Fruit fly (Drosophila melanogaster) whole organism, embryonic: ENCODE results near the gene CG42841.

ENCODE experiments used
- Adf1 ChIP-seq: fragments of 200-800 bp; sonication (Bioruptor generic); IDR thresholded peaks from 2 replicates; pipeline ENCODE4 v1.3.6; 2022; ENCODE audit warnings: missing biosample characterization, missing genetic modification characterization
- CG13424 ChIP-seq: fragments of 200-800 bp; sonication (Bioruptor generic); optimal IDR thresholded peaks from 2 replicates; lab custom pipeline; 2019; ENCODE audit warnings: missing biosample characterization, mild to moderate bottlenecking, missing genetic modification characterization, moderate library complexity
- CG18599 ChIP-seq: fragments of 200-800 bp; sonication (Bioruptor generic); optimal IDR thresholded peaks from 3 replicates; lab custom pipeline; 2017; ENCODE audit warnings: missing biosample characterization, missing genetic modification characterization, mild to moderate bottlenecking, moderate library complexity, missing genetic modification reagents
- CG18764 ChIP-seq: fragments of 200-800 bp; sonication (Bioruptor generic); optimal IDR thresholded peaks from 3 replicates; lab custom pipeline; 2016; ENCODE audit warnings: missing biosample characterization, missing genetic modification characterization
- CG32772 ChIP-seq: fragments of 200-800 bp; sonication (Bioruptor generic); IDR thresholded peaks from 2 replicates; pipeline ENCODE4 v1.3.6; 2022; ENCODE audit warnings: missing biosample characterization, missing genetic modification characterization
- CG4424 ChIP-seq: fragments of 200-800 bp; sonication (Bioruptor generic); optimal IDR thresholded peaks from 3 replicates; lab custom pipeline; 2016; ENCODE audit warnings: missing biosample characterization, missing genetic modification characterization
- CG8290 ChIP-seq, 3 experiments: fragments of 200-800 bp; sonication (Bioruptor generic); optimal IDR thresholded peaks; 2 replicates each; lab custom pipeline; 2016 to 2019; ENCODE audit warnings: missing biosample characterization in 3 of 3, missing genetic modification characterization in 3 of 3, mild to moderate bottlenecking in 2 of 3, moderate library complexity in 1 of 3
- Hsf ChIP-seq: fragments of 200-800 bp; sonication (Bioruptor generic); optimal IDR thresholded peaks from 3 replicates; lab custom pipeline; 2016; ENCODE audit warnings: missing biosample characterization, missing genetic modification characterization
- Spps ChIP-seq: fragments of 200-800 bp; sonication (Bioruptor generic); optimal IDR thresholded peaks from 2 replicates; lab custom pipeline; 2018; ENCODE audit warnings: missing biosample characterization, mild to moderate bottlenecking, missing genetic modification characterization
- btn ChIP-seq: fragments of 200-800 bp; sonication (Bioruptor generic); optimal IDR thresholded peaks from 2 replicates; lab custom pipeline; 2016; ENCODE audit warnings: missing biosample characterization, missing genetic modification characterization
- dmrt11E ChIP-seq: fragments of 200-800 bp; sonication (Bioruptor generic); optimal IDR thresholded peaks from 3 replicates; lab custom pipeline; 2018; ENCODE audit warnings: missing biosample characterization, mild to moderate bottlenecking, missing genetic modification characterization, moderate library complexity
- nerfin-2 ChIP-seq: fragments of 200-800 bp; sonication (Bioruptor generic); IDR thresholded peaks from 2 replicates; pipeline ENCODE4 v1.3.6; 2022; ENCODE audit warnings: missing biosample characterization, missing genetic modification characterization; ENCODE audit not compliant: partially characterized antibody
- org-1 ChIP-seq: fragments of 200-800 bp; sonication (Bioruptor generic); optimal IDR thresholded peaks from 2 replicates; lab custom pipeline; 2017; ENCODE audit warnings: missing biosample characterization, missing genetic modification characterization

dm6 chr3L:2004732-2005131 is 719 bp downstream of the CG42841 start:
- TF ChIP-seq Adf1 (GFP tag; lab: Robert Waterston, UW) (no peak), org-1 (GFP tag; lab: Kevin White, UChicago) (no peak), CG18599 (GFP tag; lab: Kevin White, UChicago) (no peak), Hsf (GFP tag; lab: Kevin White, UChicago) (no peak), CG32772 (GFP tag; lab: Robert Waterston, UW) (no peak), CG18764 (GFP tag; lab: Kevin White, UChicago) (no peak), btn (no peak), nerfin-2 (no peak), Spps (tag; lab: Kevin White, UChicago) (no peak), CG8290 (GFP tag; optimal IDR thresholded peaks at IDR 0.05; lab: Kevin White, UChicago) (no peak), CG8290 (tag; optimal IDR thresholded peaks at IDR 0.05; lab: Kevin White, UChicago) (peak in 1 of 2 experiments; percentile 43), CG13424 (no peak), CG4424 (no peak), dmrt11E (tag; lab: Kevin White, UChicago) (no peak)
